Worm (Caenorhabditis elegans): Measurements from ENCODE around the gene F55F10.1.

The F55F10.1 gene

DNA sequence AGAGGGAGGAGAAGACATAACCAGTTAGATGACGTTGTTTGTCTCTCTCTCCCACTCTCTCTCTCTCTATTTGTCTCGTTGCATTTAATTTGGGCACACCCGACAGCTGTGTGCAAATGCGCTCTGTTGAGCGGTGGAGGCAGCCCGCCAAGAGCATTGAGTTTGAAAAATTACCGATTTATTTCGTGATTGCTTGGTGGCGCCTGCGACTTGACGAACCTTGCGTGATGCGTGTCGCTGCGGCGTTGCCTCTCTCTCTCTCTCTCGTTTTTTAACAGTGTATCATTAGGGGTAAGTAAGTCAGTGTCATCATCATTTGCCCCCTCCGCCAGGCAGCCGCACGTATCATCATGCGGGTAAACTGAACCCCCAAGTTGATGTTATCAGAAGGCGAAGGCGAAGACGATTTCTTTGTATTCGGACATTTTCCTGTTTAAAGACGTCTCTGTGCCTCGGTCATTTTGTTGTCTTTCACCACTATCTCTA, 45.5 kb downstream of the F55F10.1 start:
- TF ChIP-seq flh-1 (GFP tag; optimal IDR thresholded peaks at IDR 0.05) = no peak
- TF ChIP-seq mab-5 (tag; optimal IDR thresholded peaks at IDR 0.05) = no peak
- TF ChIP-seq lin-32 (GFP tag; optimal IDR thresholded peaks at IDR 0.05) = peak; percentile 25
- peak; percentile 18 for TF ChIP-seq unc-120 (tag; optimal IDR thresholded peaks at IDR 0.05; ENCODE audit: poor library complexity, severe bottlenecking)
- TF ChIP-seq nhr-237 (tag; optimal IDR thresholded peaks at IDR 0.05) = no peak
- TF ChIP-seq snpc-4 (tag; optimal IDR thresholded peaks at IDR 0.05) = no peak
- peak; percentile 71 for TF ChIP-seq mep-1 (tag; optimal IDR thresholded peaks at IDR 0.05)
- TF ChIP-seq blmp-1 (tag; optimal IDR thresholded peaks at IDR 0.05) = no peak
- TF ChIP-seq unc-39 (tag; optimal IDR thresholded peaks at IDR 0.05) = no peak
- TF ChIP-seq nhr-28 (tag; optimal IDR thresholded peaks at IDR 0.05) = no peak
- TF ChIP-seq M03D4.4 (tag; optimal IDR thresholded peaks at IDR 0.05) = no peak
- peak; percentile 27 for TF ChIP-seq sptf-1 (tag; optimal IDR thresholded peaks at IDR 0.05)
- no peak for TF ChIP-seq elt-3 (tag; optimal IDR thresholded peaks at IDR 0.05)
- peak; percentile 57 for TF ChIP-seq ceh-39 (tag; optimal IDR thresholded peaks at IDR 0.05)
- TF ChIP-seq tbx-8 (GFP tag; optimal IDR thresholded peaks at IDR 0.05) = no peak
- TF ChIP-seq hlh-1 (tag; optimal IDR thresholded peaks at IDR 0.05) = peak; percentile 55
- peak; percentile 37 for TF ChIP-seq elt-1 (tag; optimal IDR thresholded peaks at IDR 0.05; ENCODE audit: borderline replicate concordance, insufficient read depth)
- TF ChIP-seq nhr-2 (tag; optimal IDR thresholded peaks at IDR 0.05) = no peak
- TF ChIP-seq nhr-12 (tag; optimal IDR thresholded peaks at IDR 0.05) = no peak
- TF ChIP-seq ceh-83 (GFP tag; optimal IDR thresholded peaks at IDR 0.05) = no peak
- peak; percentile 41 for TF ChIP-seq lin-13 (tag; optimal IDR thresholded peaks at IDR 0.05)
- no peak for TF ChIP-seq sem-2 (GFP tag; optimal IDR thresholded peaks at IDR 0.05)
- TF ChIP-seq nhr-76 (tag; optimal IDR thresholded peaks at IDR 0.05) = no peak
- peak; percentile 17 for TF ChIP-seq ceh-43 (GFP tag; optimal IDR thresholded peaks at IDR 0.05)
- TF ChIP-seq ces-1 (GFP tag; optimal IDR thresholded peaks at IDR 0.05) = peak; percentile 42
- TF ChIP-seq lsy-2 (tag; optimal IDR thresholded peaks at IDR 0.05) = peak; percentile 45
- peak; percentile 8 for TF ChIP-seq mls-2 (tag; optimal IDR thresholded peaks at IDR 0.05)
- no peak for TF ChIP-seq zip-8 (tag; optimal IDR thresholded peaks at IDR 0.05)
- TF ChIP-seq pha-4 (tag; optimal IDR thresholded peaks at IDR 0.05) = peak; percentile 55
- TF ChIP-seq unc-62 (GFP tag; optimal IDR thresholded peaks at IDR 0.05) = peak; percentile 39
- peak; percentile 5 for TF ChIP-seq drap-1 (GFP tag; optimal IDR thresholded peaks at IDR 0.05)
- no peak for TF ChIP-seq ztf-11 (tag; optimal IDR thresholded peaks at IDR 0.05)
- TF ChIP-seq ham-2 (GFP tag; optimal IDR thresholded peaks at IDR 0.05) = peak; percentile 46
- TF ChIP-seq bed-3 (GFP tag; optimal IDR thresholded peaks at IDR 0.05) = no peak
- peak; percentile 54 for TF ChIP-seq cnd-1 (tag; optimal IDR thresholded peaks at IDR 0.05)

DNA sequence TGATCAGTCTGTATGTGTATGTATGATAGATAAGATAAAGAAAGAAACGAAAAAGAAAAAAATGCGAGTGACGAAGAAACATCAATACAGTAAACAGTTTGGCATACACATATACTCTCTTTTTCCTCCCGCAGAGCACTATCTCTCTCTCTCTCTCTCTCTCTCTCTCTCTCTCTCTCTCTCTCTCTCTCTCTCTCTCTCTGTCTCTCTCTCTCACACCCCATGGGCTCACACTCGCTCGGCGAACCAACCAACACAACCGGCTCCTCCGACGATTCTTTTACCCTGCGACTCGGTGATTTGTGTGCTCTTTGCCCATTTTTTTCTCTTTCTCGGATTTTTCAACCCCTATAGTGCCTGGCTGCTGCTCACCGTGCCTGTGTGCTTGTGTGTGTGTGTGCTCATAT, 46.4 kb downstream of the F55F10.1 start:
- TF ChIP-seq mls-2 (tag; optimal IDR thresholded peaks at IDR 0.05) (no peak), nhr-237 (tag; optimal IDR thresholded peaks at IDR 0.05) (peak; percentile 60), drap-1 (GFP tag; optimal IDR thresholded peaks at IDR 0.05) (peak; percentile 20), elt-1 (tag; optimal IDR thresholded peaks at IDR 0.05; ENCODE audit: borderline replicate concordance, insufficient read depth) (no peak), mep-1 (tag; optimal IDR thresholded peaks at IDR 0.05) (no peak), lsy-2 (tag; optimal IDR thresholded peaks at IDR 0.05) (peak; percentile 11), nhr-76 (tag; optimal IDR thresholded peaks at IDR 0.05) (no peak), ceh-39 (tag; optimal IDR thresholded peaks at IDR 0.05) (no peak), unc-120 (tag; optimal IDR thresholded peaks at IDR 0.05; ENCODE audit: poor library complexity, severe bottlenecking) (peak; percentile 48), lin-13 (tag; optimal IDR thresholded peaks at IDR 0.05) (no peak), snpc-4 (tag; optimal IDR thresholded peaks at IDR 0.05) (no peak), unc-39 (tag; optimal IDR thresholded peaks at IDR 0.05) (no peak), flh-1 (GFP tag; optimal IDR thresholded peaks at IDR 0.05) (no peak), pha-4 (tag; optimal IDR thresholded peaks at IDR 0.05) (peak; percentile 56), ces-1 (GFP tag; optimal IDR thresholded peaks at IDR 0.05) (no peak), bed-3 (GFP tag; optimal IDR thresholded peaks at IDR 0.05) (no peak), M03D4.4 (tag; optimal IDR thresholded peaks at IDR 0.05) (peak; percentile 3)

ce11 chrIV:4408714-4409113, 48.1 kb downstream of the F55F10.1 start:
- TF ChIP-seq hlh-1 (tag; optimal IDR thresholded peaks at IDR 0.05) (no peak), ces-1 (GFP tag; optimal IDR thresholded peaks at IDR 0.05) (no peak), unc-120 (tag; optimal IDR thresholded peaks at IDR 0.05; ENCODE audit: poor library complexity, severe bottlenecking) (no peak)
